Worm (Caenorhabditis elegans) whole organism, L4/young adult: ENCODE data around the gene cwf-19L2.

Experiments used
- W03F9.2 ChIP-seq: fragments of 150-350 bp; optimal IDR thresholded peaks from 2 replicates; lab custom pipeline; 2014; ENCODE audit warnings: missing biosample characterization, missing genetic modification characterization
- dao-5 ChIP-seq: sonication (generic microtip); optimal IDR thresholded peaks from 2 replicates; lab custom pipeline; 2016; ENCODE audit warnings: missing genotype, missing genetic modification characterization, moderate library complexity, missing compliant biosample characterization
- him-1 ChIP-seq: sonication (generic microtip); optimal IDR thresholded peaks from 2 replicates; lab custom pipeline; 2016; ENCODE audit warnings: missing genotype, missing genetic modification reagents, missing genetic modification characterization, missing compliant biosample characterization

- TF ChIP-seq him-1, result no peak
- no peak for TF ChIP-seq dao-5 (tag; lab: Kevin White, UChicago)
- no peak for TF ChIP-seq W03F9.2 (tag; lab: Kevin White, UChicago)
Observed at ce11 chrIII:7322018-7322417, 28.6 kb downstream of the cwf-19L2 start.
